Worm (Caenorhabditis elegans): ENCODE data around the gene dig-1.

dig-1 gene

ce11 chrIII:6740072-6740471, 6.0 kb upstream of the dig-1 start:
- TF ChIP-seq aly-1 (tag; optimal IDR thresholded peaks at IDR 0.05) (no peak), tbx-11 (GFP tag; IDR thresholded peaks at IDR 0.05) (no peak), F13C5.2 (tag; optimal IDR thresholded peaks at IDR 0.05) (no peak)

- TF ChIP-seq flt-1 (GFP tag; IDR thresholded peaks at IDR 0.05) = no peak
- no peak for TF ChIP-seq ets-7 (tag; optimal IDR thresholded peaks at IDR 0.05)
- TF ChIP-seq F13C5.2 (tag; optimal IDR thresholded peaks at IDR 0.05) = no peak
- no peak for TF ChIP-seq pes-1 (GFP tag; IDR thresholded peaks at IDR 0.05)
- no peak for TF ChIP-seq hmbx-1 (tag; optimal IDR thresholded peaks at IDR 0.05)
- TF ChIP-seq aly-1 (tag; optimal IDR thresholded peaks at IDR 0.05) = no peak
- TF ChIP-seq scrt-1 (GFP tag; IDR thresholded peaks at IDR 0.05) = no peak
- TF ChIP-seq tbx-37 (GFP tag; conservative IDR thresholded peaks at IDR 0.05) = no peak
- TF ChIP-seq sea-1 (GFP tag; conservative IDR thresholded peaks at IDR 0.05) = no peak
- TF ChIP-seq tbx-11 (GFP tag; IDR thresholded peaks at IDR 0.05) = no peak
- TF ChIP-seq tra-4 (tag; optimal IDR thresholded peaks at IDR 0.05) = no peak
- no peak for TF ChIP-seq hnd-1 (tag; optimal IDR thresholded peaks at IDR 0.05)
- no peak for TF ChIP-seq hmg-4 (GFP tag; optimal IDR thresholded peaks at IDR 0.05)
These were observed 3.5 kb upstream of the dig-1 start for ce11 chrIII:6742597-6742996.

ce11 chrIII:6746668-6747067, 560 bp downstream of the dig-1 start:
- TF ChIP-seq hnd-1 (tag; optimal IDR thresholded peaks at IDR 0.05) (no peak), tra-4 (tag; optimal IDR thresholded peaks at IDR 0.05) (no peak), tbx-37 (GFP tag; conservative IDR thresholded peaks at IDR 0.05) (no peak), ceh-13 (GFP tag; optimal IDR thresholded peaks at IDR 0.05) (no peak), sea-1 (GFP tag; conservative IDR thresholded peaks at IDR 0.05) (no peak), scrt-1 (GFP tag; IDR thresholded peaks at IDR 0.05) (no peak), aly-1 (tag; optimal IDR thresholded peaks at IDR 0.05) (no peak), tbx-11 (GFP tag; IDR thresholded peaks at IDR 0.05) (no peak), ceh-36 (tag; optimal IDR thresholded peaks at IDR 0.05) (no peak), ets-7 (tag; optimal IDR thresholded peaks at IDR 0.05) (no peak), F13C5.2 (tag; optimal IDR thresholded peaks at IDR 0.05) (no peak), hmbx-1 (tag; optimal IDR thresholded peaks at IDR 0.05) (no peak)

- no peak for TF ChIP-seq hmg-4 (GFP tag; optimal IDR thresholded peaks at IDR 0.05)
- no peak for TF ChIP-seq aly-1 (tag; optimal IDR thresholded peaks at IDR 0.05)
- no peak for TF ChIP-seq scrt-1 (GFP tag; IDR thresholded peaks at IDR 0.05)
- no peak for TF ChIP-seq flt-1 (GFP tag; IDR thresholded peaks at IDR 0.05)
- no peak for TF ChIP-seq ama-1 (optimal IDR thresholded peaks at IDR 0.05)
- no peak for TF ChIP-seq tbx-11 (GFP tag; IDR thresholded peaks at IDR 0.05)
- TF ChIP-seq ceh-36 (tag; optimal IDR thresholded peaks at IDR 0.05) = no peak
- TF ChIP-seq ceh-13 (GFP tag; optimal IDR thresholded peaks at IDR 0.05) = no peak
- no peak for TF ChIP-seq tra-4 (tag; optimal IDR thresholded peaks at IDR 0.05)
- TF ChIP-seq hnd-1 (tag; optimal IDR thresholded peaks at IDR 0.05) = no peak
These were observed 6.5 kb downstream of the dig-1 start for ce11 chrIII:6752612-6753011.

- no peak for TF ChIP-seq hmg-4 (GFP tag; optimal IDR thresholded peaks at IDR 0.05)
- TF ChIP-seq scrt-1 (GFP tag; IDR thresholded peaks at IDR 0.05) = no peak
- TF ChIP-seq ceh-13 (GFP tag; optimal IDR thresholded peaks at IDR 0.05) = no peak
- no peak for TF ChIP-seq ets-7 (tag; optimal IDR thresholded peaks at IDR 0.05)
- no peak for TF ChIP-seq hmbx-1 (tag; optimal IDR thresholded peaks at IDR 0.05)
- no peak for TF ChIP-seq aly-1 (tag; optimal IDR thresholded peaks at IDR 0.05)
- TF ChIP-seq tra-4 (tag; optimal IDR thresholded peaks at IDR 0.05) = no peak
- no peak for TF ChIP-seq pes-1 (GFP tag; IDR thresholded peaks at IDR 0.05)
- TF ChIP-seq tbx-37 (GFP tag; conservative IDR thresholded peaks at IDR 0.05) = no peak
- no peak for TF ChIP-seq hnd-1 (tag; optimal IDR thresholded peaks at IDR 0.05)
- TF ChIP-seq flt-1 (GFP tag; IDR thresholded peaks at IDR 0.05) = no peak
- TF ChIP-seq ama-1 (optimal IDR thresholded peaks at IDR 0.05) = no peak
- no peak for TF ChIP-seq B0310.2 (tag; optimal IDR thresholded peaks at IDR 0.05)
These were observed 10.7 kb downstream of the dig-1 start for ce11 chrIII:6756769-6757168.

ce11 chrIII:6795326-6795725, 49.2 kb downstream of the dig-1 start, which contains the start of gene R05H11.1:
Gene R05H11.1, plus strand, starts transcription at chrIII:6795626.
- TF ChIP-seq hmg-4 (GFP tag; optimal IDR thresholded peaks at IDR 0.05) (no peak), ceh-36 (tag; optimal IDR thresholded peaks at IDR 0.05) (no peak), hmbx-1 (tag; optimal IDR thresholded peaks at IDR 0.05) (no peak), sea-1 (GFP tag; conservative IDR thresholded peaks at IDR 0.05) (no peak), ama-1 (optimal IDR thresholded peaks at IDR 0.05) (no peak), hnd-1 (tag; optimal IDR thresholded peaks at IDR 0.05) (no peak), pes-1 (GFP tag; IDR thresholded peaks at IDR 0.05) (no peak), aly-1 (tag; optimal IDR thresholded peaks at IDR 0.05) (no peak), ets-7 (tag; optimal IDR thresholded peaks at IDR 0.05) (no peak), B0310.2 (tag; optimal IDR thresholded peaks at IDR 0.05) (no peak), tbx-37 (GFP tag; conservative IDR thresholded peaks at IDR 0.05) (no peak), flt-1 (GFP tag; IDR thresholded peaks at IDR 0.05) (no peak), tbx-11 (GFP tag; IDR thresholded peaks at IDR 0.05) (no peak), tra-4 (tag; optimal IDR thresholded peaks at IDR 0.05) (no peak), ceh-13 (GFP tag; optimal IDR thresholded peaks at IDR 0.05) (no peak), F13C5.2 (tag; optimal IDR thresholded peaks at IDR 0.05) (no peak), scrt-1 (GFP tag; IDR thresholded peaks at IDR 0.05) (no peak)

- no peak for TF ChIP-seq flt-1 (GFP tag; IDR thresholded peaks at IDR 0.05)
- TF ChIP-seq tbx-11 (GFP tag; IDR thresholded peaks at IDR 0.05) = no peak
- TF ChIP-seq scrt-1 (GFP tag; IDR thresholded peaks at IDR 0.05) = no peak
- TF ChIP-seq hmbx-1 (tag; optimal IDR thresholded peaks at IDR 0.05) = no peak
- no peak for TF ChIP-seq aly-1 (tag; optimal IDR thresholded peaks at IDR 0.05)
- no peak for TF ChIP-seq F13C5.2 (tag; optimal IDR thresholded peaks at IDR 0.05)
These were observed 51.9 kb downstream of the dig-1 start, which contains the start of gene R05H11.2 for ce11 chrIII:6797965-6798364. Gene R05H11.2, plus strand, starts transcription at chrIII:6798297.

ce11 chrIII:6798906-6799305, 52.8 kb downstream of the dig-1 start:
- TF ChIP-seq scrt-1 (GFP tag; IDR thresholded peaks at IDR 0.05) = no peak
- no peak for TF ChIP-seq ama-1 (optimal IDR thresholded peaks at IDR 0.05)
- no peak for TF ChIP-seq sea-1 (GFP tag; conservative IDR thresholded peaks at IDR 0.05)
- TF ChIP-seq hmg-4 (GFP tag; optimal IDR thresholded peaks at IDR 0.05) = no peak
- TF ChIP-seq ets-7 (tag; optimal IDR thresholded peaks at IDR 0.05) = no peak
- TF ChIP-seq hmbx-1 (tag; optimal IDR thresholded peaks at IDR 0.05) = no peak
- no peak for TF ChIP-seq B0310.2 (tag; optimal IDR thresholded peaks at IDR 0.05)
- no peak for TF ChIP-seq tra-4 (tag; optimal IDR thresholded peaks at IDR 0.05)
- no peak for TF ChIP-seq F13C5.2 (tag; optimal IDR thresholded peaks at IDR 0.05)
- no peak for TF ChIP-seq aly-1 (tag; optimal IDR thresholded peaks at IDR 0.05)
- TF ChIP-seq tbx-37 (GFP tag; conservative IDR thresholded peaks at IDR 0.05) = no peak
- no peak for TF ChIP-seq flt-1 (GFP tag; IDR thresholded peaks at IDR 0.05)
- TF ChIP-seq hnd-1 (tag; optimal IDR thresholded peaks at IDR 0.05) = no peak
- no peak for TF ChIP-seq ceh-13 (GFP tag; optimal IDR thresholded peaks at IDR 0.05)
- no peak for TF ChIP-seq pes-1 (GFP tag; IDR thresholded peaks at IDR 0.05)
- TF ChIP-seq ceh-36 (tag; optimal IDR thresholded peaks at IDR 0.05) = no peak
- TF ChIP-seq tbx-11 (GFP tag; IDR thresholded peaks at IDR 0.05) = no peak
